Worm (Caenorhabditis elegans): ENCODE measurements around the gene clec-26.

ce11 chrV:16827485-16827884 is 20.9 kb upstream of the clec-26 start, which contains the start of gene srh-216:
- no peak for TF ChIP-seq med-1 (GFP tag; optimal IDR thresholded peaks at IDR 0.05; ENCODE audit: insufficient read depth)
- TF ChIP-seq flt-1 (GFP tag; IDR thresholded peaks at IDR 0.05): no peak
- TF ChIP-seq T22C8.4 (GFP tag; IDR thresholded peaks at IDR 0.05): no peak
- no peak for TF ChIP-seq klf-2 (GFP tag; conservative IDR thresholded peaks at IDR 0.05)
- TF ChIP-seq ztf-29 (GFP tag; IDR thresholded peaks at IDR 0.05): no peak
